Worm (Caenorhabditis elegans): Measurements from ENCODE around the gene W03G11.2.

DNA sequence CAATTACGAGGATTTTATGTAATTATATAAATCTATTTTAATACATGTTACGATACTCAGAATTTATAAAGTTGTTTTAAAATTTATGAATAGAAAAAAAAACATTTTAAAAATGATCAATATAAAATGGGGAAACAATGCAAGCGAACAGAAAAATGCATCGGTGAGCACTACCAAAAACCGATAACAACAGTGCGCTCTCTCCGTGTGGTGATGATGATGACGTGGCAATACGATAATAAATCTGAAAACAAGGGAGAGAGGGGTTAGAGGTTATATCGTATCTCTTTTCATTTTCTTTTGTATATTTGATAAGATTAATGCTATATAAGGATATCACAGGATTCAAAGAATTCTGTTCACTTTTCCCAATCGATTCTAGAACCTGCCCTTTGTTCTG lies 37.5 kb upstream of the W03G11.2 start:
- no peak for TF ChIP-seq klf-2 (GFP tag; conservative IDR thresholded peaks at IDR 0.05)
- no peak for TF ChIP-seq med-1 (GFP tag; optimal IDR thresholded peaks at IDR 0.05; ENCODE audit: insufficient read depth)
- no peak for TF ChIP-seq cog-1 (tag; optimal IDR thresholded peaks at IDR 0.05)
- no peak for TF ChIP-seq ref-1 (GFP tag; conservative IDR thresholded peaks at IDR 0.05)
- no peak for TF ChIP-seq ztf-23 (GFP tag; IDR thresholded peaks at IDR 0.05)

All from whole organism, midembryonic.